Fruit fly (Drosophila melanogaster) whole organism, embryonic: Measurements from ENCODE around the gene Dsp1.

Source experiments
- Ada2b ChIP-seq: fragments of 200-800 bp; sonication (Bioruptor generic); IDR thresholded peaks from 2 replicates; pipeline ENCODE4 v1.3.6; 2022; ENCODE audit warnings: missing biosample characterization, missing genetic modification characterization
- Atf-2 ChIP-seq: fragments of 200-800 bp; sonication (Bioruptor generic); optimal IDR thresholded peaks from 2 replicates; lab custom pipeline; 2016; ENCODE audit warnings: missing biosample characterization, missing genetic modification characterization
- B-H2 ChIP-seq: fragments of 200-800 bp; sonication (Bioruptor generic); optimal IDR thresholded peaks from 2 replicates; lab custom pipeline; 2018; ENCODE audit warnings: missing biosample characterization, mild to moderate bottlenecking, missing genetic modification characterization
- BtbVII ChIP-seq: fragments of 200-800 bp; sonication (Bioruptor generic); optimal IDR thresholded peaks from 3 replicates; lab custom pipeline; 2017; ENCODE audit warnings: missing biosample characterization, mild to moderate bottlenecking, missing genetic modification characterization
- CG10321 ChIP-seq: fragments of 200-800 bp; sonication (Bioruptor generic); IDR thresholded peaks from 2 replicates; pipeline ENCODE4 v1.3.6; 2022; ENCODE audit warnings: missing biosample characterization, missing genetic modification characterization
- CG10431 ChIP-seq: fragments of 200-800 bp; sonication (Bioruptor generic); optimal IDR thresholded peaks from 3 replicates; lab custom pipeline; 2018; ENCODE audit warnings: missing biosample characterization, mild to moderate bottlenecking, missing genetic modification characterization
- CG11247 ChIP-seq: fragments of 200-800 bp; sonication (Bioruptor generic); IDR thresholded peaks from 2 replicates; pipeline ENCODE4 v1.3.6; 2022; ENCODE audit warnings: missing biosample characterization, missing genetic modification characterization
- CG12299 ChIP-seq: fragments of 200-800 bp; sonication (Bioruptor generic); optimal IDR thresholded peaks from 2 replicates; lab custom pipeline; 2018; ENCODE audit warnings: missing biosample characterization, mild to moderate bottlenecking, missing genetic modification characterization
- CG14860 ChIP-seq: fragments of 200-800 bp; sonication (Bioruptor generic); IDR thresholded peaks from 3 replicates; pipeline ENCODE4 v1.3.6; 2022; ENCODE audit warnings: missing biosample characterization, missing genetic modification characterization; ENCODE audit not compliant: partially characterized antibody
- CG16813 ChIP-seq: fragments of 200-800 bp; sonication (Bioruptor generic); IDR thresholded peaks from 3 replicates; pipeline ENCODE4 v1.3.6; 2022; ENCODE audit warnings: missing biosample characterization, missing genetic modification characterization; ENCODE audit not compliant: partially characterized antibody
- CG18262 ChIP-seq: fragments of 200-800 bp; optimal IDR thresholded peaks from 3 replicates; lab custom pipeline; 2019; ENCODE audit warnings: missing biosample characterization, mild to moderate bottlenecking, missing genetic modification characterization, moderate library complexity
- CG2678 ChIP-seq: fragments of 200-800 bp; sonication (Bioruptor generic); optimal IDR thresholded peaks from 3 replicates; lab custom pipeline; 2019; ENCODE audit warnings: missing biosample characterization, mild to moderate bottlenecking, missing genetic modification characterization, moderate library complexity
- CG31365 ChIP-seq: fragments of 200-800 bp; sonication (Bioruptor generic); optimal IDR thresholded peaks from 2 replicates; lab custom pipeline; 2018; ENCODE audit warnings: missing biosample characterization, mild to moderate bottlenecking, missing genetic modification characterization
- CG33557 ChIP-seq: fragments of 200-800 bp; sonication (Bioruptor generic); optimal IDR thresholded peaks from 2 replicates; lab custom pipeline; 2019; ENCODE audit warnings: missing biosample characterization, mild to moderate bottlenecking, missing genetic modification characterization, moderate library complexity
- CG34422 ChIP-seq: fragments of 200-800 bp; sonication (Bioruptor generic); IDR thresholded peaks from 3 replicates; pipeline ENCODE4 v1.3.6; 2022; ENCODE audit warnings: missing biosample characterization, missing genetic modification characterization
- CG4854 ChIP-seq: fragments of 200-800 bp; sonication (Bioruptor generic); optimal IDR thresholded peaks from 2 replicates; lab custom pipeline; 2016; ENCODE audit warnings: missing biosample characterization, missing genetic modification characterization, inconsistent platforms
- CG7357 ChIP-seq: fragments of 200-800 bp; sonication (Bioruptor generic); IDR thresholded peaks from 3 replicates; pipeline ENCODE4 v1.3.6; 2022; ENCODE audit warnings: missing biosample characterization, missing genetic modification characterization
- CG8359 ChIP-seq: fragments of 200-800 bp; sonication (Bioruptor generic); optimal IDR thresholded peaks from 2 replicates; lab custom pipeline; 2017; ENCODE audit warnings: missing biosample characterization, mild to moderate bottlenecking, missing genetic modification characterization, borderline replicate concordance
- CG8944 ChIP-seq: fragments of 200-800 bp; sonication (Bioruptor generic); optimal IDR thresholded peaks from 3 replicates; lab custom pipeline; 2016; ENCODE audit warnings: missing biosample characterization, missing genetic modification characterization
- CG9609 ChIP-seq: fragments of 200-800 bp; sonication (Bioruptor generic); optimal IDR thresholded peaks from 3 replicates; lab custom pipeline; 2016; ENCODE audit warnings: missing biosample characterization, missing genetic modification characterization
- Deaf1 ChIP-seq: fragments of 200-800 bp; optimal IDR thresholded peaks from 3 replicates; lab custom pipeline; 2019; ENCODE audit warnings: missing biosample characterization, mild to moderate bottlenecking, missing genetic modification characterization, moderate library complexity
- Dek ChIP-seq: fragments of 200-800 bp; sonication (Bioruptor generic); optimal IDR thresholded peaks from 3 replicates; lab custom pipeline; 2019; ENCODE audit warnings: missing biosample characterization, mild to moderate bottlenecking, missing genetic modification characterization, moderate library complexity
- E2f1 ChIP-seq: fragments of 200-800 bp; sonication (Bioruptor generic); IDR thresholded peaks from 2 replicates; pipeline ENCODE4 v1.3.6; 2022; ENCODE audit warnings: missing biosample characterization, missing genetic modification characterization
- Hr39 ChIP-seq: fragments of >200 bp; optimal IDR thresholded peaks from 2 replicates; lab custom pipeline; 2017
- MESR4 ChIP-seq: fragments of 200-800 bp; sonication (Bioruptor generic); optimal IDR thresholded peaks from 2 replicates; lab custom pipeline; 2018; ENCODE audit warnings: missing biosample characterization, mild to moderate bottlenecking, missing genetic modification characterization, moderate library complexity
- Max ChIP-seq: fragments of 200-800 bp; sonication (Bioruptor generic); optimal IDR thresholded peaks from 2 replicates; lab custom pipeline; 2016; ENCODE audit warnings: missing biosample characterization, mild to moderate bottlenecking, missing genetic modification characterization
- Med ChIP-seq: fragments of 200-800 bp; sonication (Bioruptor generic); peaks from one replicate; lab custom pipeline; 2016; ENCODE audit warnings: missing biosample characterization, missing genetic modification characterization, mild to moderate bottlenecking, inconsistent platforms, moderate library complexity
- Nf-YC ChIP-seq: fragments of 200-800 bp; optimal IDR thresholded peaks from 3 replicates; lab custom pipeline; 2019; ENCODE audit warnings: missing biosample characterization, mild to moderate bottlenecking, missing genetic modification characterization, moderate library complexity
- PHDP ChIP-seq: fragments of 200-800 bp; sonication (Bioruptor generic); optimal IDR thresholded peaks from 3 replicates; lab custom pipeline; 2018; ENCODE audit warnings: missing biosample characterization, mild to moderate bottlenecking, missing genetic modification characterization, moderate library complexity
- Scr ChIP-seq: fragments of 200-800 bp; sonication (Bioruptor generic); IDR thresholded peaks from 2 replicates; pipeline ENCODE4 v1.3.6; 2022; ENCODE audit warnings: missing biosample characterization, missing genetic modification characterization; ENCODE audit not compliant: partially characterized antibody
- Spps ChIP-seq: fragments of 200-800 bp; sonication (Bioruptor generic); optimal IDR thresholded peaks from 2 replicates; lab custom pipeline; 2018; ENCODE audit warnings: missing biosample characterization, mild to moderate bottlenecking, missing genetic modification characterization
- Ssrp ChIP-seq: fragments of 200-800 bp; sonication (Bioruptor generic); optimal IDR thresholded peaks from 2 replicates; lab custom pipeline; 2018; ENCODE audit warnings: missing biosample characterization, mild to moderate bottlenecking, missing genetic modification characterization, moderate library complexity
- aop ChIP-seq: fragments of 200-800 bp; sonication (Bioruptor generic); IDR thresholded peaks from 2 replicates; pipeline ENCODE4 v1.3.6; 2022; ENCODE audit warnings: missing biosample characterization, missing genetic modification characterization
- cg ChIP-seq: fragments of 200-800 bp; sonication (Bioruptor generic); optimal IDR thresholded peaks from 3 replicates; lab custom pipeline; 2019; ENCODE audit warnings: missing biosample characterization, mild to moderate bottlenecking, missing genetic modification characterization, moderate library complexity
- crc ChIP-seq: fragments of 200-800 bp; sonication (Bioruptor generic); optimal IDR thresholded peaks from 2 replicates; lab custom pipeline; 2016; ENCODE audit warnings: missing biosample characterization, missing genetic modification characterization
- croc ChIP-seq: fragments of 200-800 bp; sonication (Bioruptor generic); conservative IDR thresholded peaks from 3 replicates; pipeline ENCODE4 v1.3.6; 2022; ENCODE audit warnings: missing biosample characterization, missing genetic modification characterization
- dpn ChIP-seq, 2 experiments: fragments of 200-800 bp; sonication (Bioruptor generic); optimal IDR thresholded peaks; 3 replicates each; lab custom pipeline; 2016; ENCODE audit warnings: missing biosample characterization in 2 of 2, missing genetic modification characterization in 2 of 2
- fd3F ChIP-seq: fragments of 200-800 bp; sonication (Bioruptor generic); optimal IDR thresholded peaks from 2 replicates; lab custom pipeline; 2018; ENCODE audit warnings: missing biosample characterization, mild to moderate bottlenecking, missing genetic modification characterization, moderate library complexity
- gem ChIP-seq: fragments of 200-800 bp; sonication (Bioruptor generic); optimal IDR thresholded peaks from 2 replicates; lab custom pipeline; 2019; ENCODE audit warnings: missing biosample characterization, mild to moderate bottlenecking, missing genetic modification characterization, moderate library complexity
- gro ChIP-seq: fragments of 200-800 bp; sonication (Bioruptor generic); optimal IDR thresholded peaks from 2 replicates; lab custom pipeline; 2016; ENCODE audit warnings: missing biosample characterization, missing genetic modification characterization
- lola ChIP-seq, 3 experiments: fragments of >200 bp in 2 of 3; fragments of 200-800 bp in 1 of 3; sonication (Bioruptor generic) in 1 of 3; optimal IDR thresholded peaks; 2 replicates each; lab custom pipeline; 2017 to 2019; ENCODE audit warnings: missing biosample characterization in 3 of 3, missing genetic modification characterization in 3 of 3, mild to moderate bottlenecking in 1 of 3, moderate library complexity in 1 of 3
- nmo ChIP-seq: fragments of 200-800 bp; sonication (Bioruptor generic); optimal IDR thresholded peaks from 2 replicates; lab custom pipeline; 2018; ENCODE audit warnings: missing biosample characterization, mild to moderate bottlenecking, missing genetic modification characterization, moderate library complexity
- peb ChIP-seq: fragments of 200-800 bp; sonication (Bioruptor generic); IDR thresholded peaks from 2 replicates; pipeline ENCODE4 v1.3.6; 2022; ENCODE audit warnings: missing biosample characterization, missing genetic modification characterization
- prd ChIP-seq, 3 experiments: fragments of >200 bp in 2 of 3; fragments of 200-800 bp in 1 of 3; sonication (Bioruptor generic) in 1 of 3; optimal IDR thresholded peaks in 2 of 3; IDR thresholded peaks in 1 of 3; 2 replicates in 2 of 3; 3 replicates in 1 of 3; pipeline versions ENCODE4 v1.3.6 to Lab custom; 2017 to 2022; ENCODE audit warnings: missing biosample characterization in 1 of 3, missing genetic modification characterization in 1 of 3
- sd ChIP-seq: fragments of 200-800 bp; sonication (Bioruptor generic); optimal IDR thresholded peaks from 3 replicates; lab custom pipeline; 2018; ENCODE audit warnings: missing biosample characterization, mild to moderate bottlenecking, missing genetic modification characterization, moderate library complexity
- sisA ChIP-seq: fragments of 200-800 bp; sonication (Bioruptor generic); IDR thresholded peaks from 2 replicates; pipeline ENCODE4 v1.3.6; 2022; ENCODE audit warnings: missing biosample characterization, missing genetic modification characterization
- sqz ChIP-seq: fragments of 200-800 bp; sonication (Bioruptor generic); optimal IDR thresholded peaks from 3 replicates; lab custom pipeline; 2018; ENCODE audit warnings: missing biosample characterization, mild to moderate bottlenecking, missing genetic modification characterization
- zf30C ChIP-seq: fragments of 200-800 bp; sonication (Bioruptor generic); optimal IDR thresholded peaks from 3 replicates; lab custom pipeline; 2018; ENCODE audit warnings: missing biosample characterization, mild to moderate bottlenecking, missing genetic modification characterization

Gene Dsp1

DNA sequence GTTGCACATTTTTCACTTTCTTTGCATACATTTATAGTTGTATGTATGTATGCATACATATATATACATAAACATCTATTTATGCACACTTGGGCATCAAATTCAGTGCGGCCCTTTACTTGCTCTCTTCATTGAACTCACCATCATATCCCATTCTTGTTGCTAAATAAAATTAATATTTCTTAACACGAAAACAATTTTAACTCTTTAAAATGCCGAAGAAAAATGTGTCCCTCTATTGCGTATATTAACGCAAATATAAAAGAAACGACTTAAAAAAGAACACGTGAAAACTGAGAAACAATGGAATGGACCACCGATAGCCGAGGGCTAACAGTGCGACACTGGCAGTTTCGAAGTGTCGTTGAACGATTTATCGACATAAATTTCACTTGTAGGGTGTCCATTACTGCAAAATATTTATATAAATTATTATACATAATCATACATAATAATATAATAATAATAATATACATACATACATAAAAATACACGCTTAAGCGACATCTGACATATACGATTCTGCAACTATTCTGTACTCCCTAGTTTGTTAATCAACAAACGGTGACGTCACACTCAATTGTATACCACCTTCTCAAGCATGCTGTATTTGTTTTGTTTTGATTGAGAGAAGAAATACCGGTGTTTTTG lies 25.4 kb downstream of the Dsp1 start, which contains the start of the genes U2af50 and PIG-Q (continued):
- TF ChIP-seq CG10431 (GFP tag; lab: Kevin White, UChicago) (peak; percentile 63), CG31365 (tag; lab: Kevin White, UChicago) (no peak), CG18262 (tag; lab: Kevin White, UChicago) (peak; percentile 95), Max (GFP tag; lab: Kevin White, UChicago) (peak; percentile 84), CG14860 (GFP tag; lab: Robert Waterston, UW) (no peak), E2f1 (GFP tag; lab: Robert Waterston, UW) (peak; percentile 92; the same call in 1 of the 2 replicates), Med (GFP tag; lab: Kevin White, UChicago) (peak; percentile 90), CG2678 (peak; percentile 95), sqz (GFP tag; lab: Kevin White, UChicago) (peak; percentile 79), zf30C (GFP tag; lab: Kevin White, UChicago) (peak; percentile 1), Ssrp (peak; percentile 94), CG8944 (GFP tag; lab: Kevin White, UChicago) (peak; percentile 65), PHDP (tag; lab: Kevin White, UChicago) (peak; percentile 95), CG8359 (GFP tag; lab: Kevin White, UChicago) (peak; percentile 86), gro (GFP tag; lab: Kevin White, UChicago) (no peak), Hr39 (lab: Kevin White, UChicago) (no peak), crc (GFP tag; lab: Kevin White, UChicago) (no peak), sisA (peak; percentile 93; the same call in 1 of the 2 replicates), Spps (tag; lab: Kevin White, UChicago) (peak; percentile 87), Dek (no peak), prd (optimal IDR thresholded peaks at IDR 0.05; lab: Kevin White, UChicago) (no peak), prd (GFP tag; IDR thresholded peaks at IDR 0.05; lab: Robert Waterston, UW) (peak; percentile 96), CG34422 (GFP tag; lab: Robert Waterston, UW) (peak; percentile 95; the same call in 1 of the 3 replicates), Deaf1 (peak; percentile 78), CG12299 (tag; lab: Kevin White, UChicago) (peak; percentile 87), sd (peak; percentile 87), dpn (GFP tag; optimal IDR thresholded peaks at IDR 0.05; lab: Kevin White, UChicago) (peak; percentile 59 to 91), Nf-YC (peak; percentile 83), CG10321 (GFP tag; lab: Robert Waterston, UW) (no peak), peb (peak; percentile 78), MESR4 (GFP tag; lab: Kevin White, UChicago) (peak; percentile 49), Ada2b (GFP tag; lab: Robert Waterston, UW) (peak; percentile 93), cg (GFP tag; lab: Kevin White, UChicago) (peak; percentile 77), CG16813 (peak; percentile 59), Atf-2 (GFP tag; lab: Kevin White, UChicago) (peak; percentile 41), CG33557 (GFP tag; lab: Kevin White, UChicago) (peak; percentile 91), CG4854 (peak; percentile 52), croc (GFP tag; lab: Robert Waterston, UW) (peak; percentile 90), CG7357 (peak; percentile 85), BtbVII (GFP tag; lab: Kevin White, UChicago) (peak; percentile 90), lola (GFP tag; optimal IDR thresholded peaks at IDR 0.05; lab: Kevin White, UChicago) (peak in 1 of 3 experiments; percentile 92), fd3F (peak; percentile 93), B-H2 (GFP tag; lab: Kevin White, UChicago) (peak; percentile 89), gem (tag; lab: Kevin White, UChicago) (peak; percentile 97), CG9609 (peak; percentile 66), CG11247 (GFP tag; lab: Robert Waterston, UW) (no peak), aop (GFP tag; lab: Robert Waterston, UW) (no peak), Scr (peak; percentile 57), nmo (peak; percentile 97)
